Fruit fly (Drosophila melanogaster): ENCODE results near the gene Gyf.

Gyf gene

dm6 chr4:835535-836138 lies 31.2 kb downstream of the Gyf start:
- TF ChIP-seq Sox102F (GFP tag; optimal IDR thresholded peaks at IDR 0.05) (no peak), Eip78C (GFP tag) (peak; percentile 23), Gug (GFP tag; IDR thresholded peaks at IDR 0.05) (no peak), CG6163 (GFP tag; IDR thresholded peaks at IDR 0.05) (no peak)

- peak; percentile 23; the same call in 1 of the 2 replicates for TF ChIP-seq CG15336 (GFP tag; IDR thresholded peaks at IDR 0.05)
- no peak for TF ChIP-seq Met (GFP tag; optimal IDR thresholded peaks at IDR 0.05)
- TF ChIP-seq dac (GFP tag; optimal IDR thresholded peaks at IDR 0.05): no peak
- peak; percentile 1 for TF ChIP-seq acj6 (GFP tag; optimal IDR thresholded peaks at IDR 0.05)
- peak; percentile 8 for TF ChIP-seq Hr4 (GFP tag; optimal IDR thresholded peaks at IDR 0.05)
Measured at dm6 chr4:834837-835534, 31.8 kb downstream of the Gyf start.

- TF ChIP-seq net (GFP tag; optimal IDR thresholded peaks at IDR 0.05) (no peak), CG1621 (tag; optimal IDR thresholded peaks at IDR 0.05) (no peak), Sox102F (GFP tag; optimal IDR thresholded peaks at IDR 0.05) (peak; percentile 43), eg (GFP tag; IDR thresholded peaks at IDR 0.05) (no peak), CG8119 (GFP tag; IDR thresholded peaks at IDR 0.05) (0 out of 3 replicates have a peak, but pooled peaks have one; percentile 17), lz (GFP tag; optimal IDR thresholded peaks at IDR 0.05) (no peak), Eip78C (GFP tag) (peak; percentile 50), CG8632 (GFP tag; optimal IDR thresholded peaks at IDR 0.05) (no peak), CG6792 (GFP tag; optimal IDR thresholded peaks at IDR 0.05) (no peak), fkh (GFP tag; optimal IDR thresholded peaks at IDR 0.05) (no peak), Met (GFP tag; optimal IDR thresholded peaks at IDR 0.05) (no peak), CG16779 (tag; optimal IDR thresholded peaks at IDR 0.05) (no peak), Sox15 (GFP tag; optimal IDR thresholded peaks at IDR 0.05) (no peak), esn (GFP tag; optimal IDR thresholded peaks at IDR 0.05) (no peak), dsx (GFP tag; optimal IDR thresholded peaks at IDR 0.05; ENCODE audit: poor library complexity, severe bottlenecking) (no peak), CG34406 (GFP tag; optimal IDR thresholded peaks at IDR 0.05) (no peak), Hr4 (GFP tag; optimal IDR thresholded peaks at IDR 0.05) (no peak), Ets21C (GFP tag; optimal IDR thresholded peaks at IDR 0.05) (no peak), CG11902 (GFP tag; optimal IDR thresholded peaks at IDR 0.05) (no peak), Sox14 (GFP tag; optimal IDR thresholded peaks at IDR 0.05) (no peak), Lpt (GFP tag; optimal IDR thresholded peaks at IDR 0.05) (no peak), CG11294 (GFP tag; IDR thresholded peaks at IDR 0.05) (no peak), CG3032 (tag; optimal IDR thresholded peaks at IDR 0.05) (no peak), CG31627 (GFP tag; optimal IDR thresholded peaks at IDR 0.05) (no peak), CG8319 (GFP tag; optimal IDR thresholded peaks at IDR 0.05) (no peak), Eip75B (GFP tag; optimal IDR thresholded peaks at IDR 0.05) (no peak), CG6808 (GFP tag; optimal IDR thresholded peaks at IDR 0.05) (no peak), CG7368 (GFP tag; optimal IDR thresholded peaks at IDR 0.05) (no peak), CG4318 (GFP tag; optimal IDR thresholded peaks at IDR 0.05) (no peak), fd85E (GFP tag; optimal IDR thresholded peaks at IDR 0.05) (no peak), Blimp-1 (GFP tag; optimal IDR thresholded peaks at IDR 0.05) (no peak), OdsH (GFP tag; optimal IDR thresholded peaks at IDR 0.05) (no peak), salr (GFP tag; optimal IDR thresholded peaks at IDR 0.05) (no peak), CG15336 (GFP tag; IDR thresholded peaks at IDR 0.05) (peak; percentile 19; the same call in 1 of the 2 replicates)
Measured at dm6 chr4:834452-834820, 32.4 kb downstream of the Gyf start.

Data from whole organism, prepupa.